Worm (Caenorhabditis elegans): Measurements from ENCODE around the gene fbxb-92.
"Not testable (repeated sequence)": the region's sequence is repeated elsewhere in the genome, so short reads cannot be mapped to it uniquely, and the experiment has no call there.

- TF ChIP-seq lsy-12, pha-4, skn-1, mdl-1 (tag; optimal IDR thresholded peaks at IDR 0.05): not testable (repeated sequence)
Measured at ce11 chrII:3761599-3761998, 14.3 kb upstream of the fbxb-92 start, which contains the start of gene T24E12.6.
